Worm (Caenorhabditis elegans): Measurements from ENCODE around the gene fat-4.
"Not testable (repeated sequence)": the region's sequence is repeated elsewhere in the genome, so short reads cannot be mapped to it uniquely, and the experiment has no call there.

- not testable (repeated sequence) for TF ChIP-seq ces-1 (GFP tag; optimal IDR thresholded peaks at IDR 0.05); lin-13 (tag; optimal IDR thresholded peaks at IDR 0.05); ztf-11 (tag; optimal IDR thresholded peaks at IDR 0.05); nhr-76 (tag; optimal IDR thresholded peaks at IDR 0.05); unc-39 (tag; optimal IDR thresholded peaks at IDR 0.05); hlh-1 (tag; optimal IDR thresholded peaks at IDR 0.05); unc-62 (GFP tag; optimal IDR thresholded peaks at IDR 0.05); unc-120 (tag; optimal IDR thresholded peaks at IDR 0.05; ENCODE audit: poor library complexity, severe bottlenecking)
These were observed 38.1 kb downstream of the fat-4 start, which contains the start of gene msp-10 for ce11 chrIV:9837349-9837748.
